Worm (Caenorhabditis elegans): ENCODE measurements around the gene F09E10.5.

Gene F09E10.5

ce11 chrX:1479637-1480036, 14.5 kb downstream of the F09E10.5 start:
- no peak for TF ChIP-seq unc-62 (GFP tag; optimal IDR thresholded peaks at IDR 0.05)

- no peak for TF ChIP-seq unc-62 (GFP tag; optimal IDR thresholded peaks at IDR 0.05)
Measured at ce11 chrX:1479190-1479589, 15.0 kb downstream of the F09E10.5 start, which contains the start of gene acly-1. acly-1 (plus strand) TSS chrX:1479542.

- no peak for TF ChIP-seq unc-62 (GFP tag; optimal IDR thresholded peaks at IDR 0.05)
Measured at ce11 chrX:1478569-1478968, 15.6 kb downstream of the F09E10.5 start.

DNA sequence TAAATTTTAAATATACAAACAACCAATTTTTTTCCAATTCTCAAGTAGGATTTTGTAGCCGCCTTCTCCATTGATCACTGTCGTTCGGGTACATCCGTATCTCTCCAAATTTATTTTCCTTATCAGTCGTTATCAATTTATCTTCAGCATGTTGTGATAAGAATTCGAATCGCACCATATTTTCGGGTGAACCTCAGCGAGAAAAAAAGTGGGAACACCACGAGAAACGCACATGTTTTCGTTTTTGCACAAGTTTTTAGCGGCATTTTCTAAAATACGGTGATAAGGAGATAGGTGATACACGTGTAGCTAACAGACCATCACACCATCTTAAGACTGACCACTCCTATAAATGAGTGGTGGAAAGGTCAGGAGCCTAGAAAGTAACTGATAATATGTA, 16.2 kb downstream of the F09E10.5 start:
- TF ChIP-seq unc-62 (GFP tag; optimal IDR thresholded peaks at IDR 0.05): no peak

ce11 chrX:1476005-1476404, 18.2 kb downstream of the F09E10.5 start:
- TF ChIP-seq unc-62 (GFP tag; optimal IDR thresholded peaks at IDR 0.05): no peak

ce11 chrX:1473794-1474193, 20.4 kb downstream of the F09E10.5 start:
- TF ChIP-seq unc-62 (GFP tag; optimal IDR thresholded peaks at IDR 0.05): no peak

- TF ChIP-seq unc-62 (GFP tag; optimal IDR thresholded peaks at IDR 0.05): no peak
Measured at ce11 chrX:1472880-1473279, 21.3 kb downstream of the F09E10.5 start, which contains the start of gene D1005.5. D1005.5 (minus strand) TSS chrX:1472980.

ce11 chrX:1471232-1471631, 22.9 kb downstream of the F09E10.5 start:
- TF ChIP-seq unc-62 (GFP tag; optimal IDR thresholded peaks at IDR 0.05): no peak

ce11 chrX:1468057-1468456, 26.1 kb downstream of the F09E10.5 start:
- no peak for TF ChIP-seq unc-62 (GFP tag; optimal IDR thresholded peaks at IDR 0.05)

- no peak for TF ChIP-seq unc-62 (GFP tag; optimal IDR thresholded peaks at IDR 0.05)
Measured at ce11 chrX:1464699-1465098, 29.5 kb downstream of the F09E10.5 start, which contains the start of gene D1005.6. D1005.6 (minus strand) TSS chrX:1464799.

DNA sequence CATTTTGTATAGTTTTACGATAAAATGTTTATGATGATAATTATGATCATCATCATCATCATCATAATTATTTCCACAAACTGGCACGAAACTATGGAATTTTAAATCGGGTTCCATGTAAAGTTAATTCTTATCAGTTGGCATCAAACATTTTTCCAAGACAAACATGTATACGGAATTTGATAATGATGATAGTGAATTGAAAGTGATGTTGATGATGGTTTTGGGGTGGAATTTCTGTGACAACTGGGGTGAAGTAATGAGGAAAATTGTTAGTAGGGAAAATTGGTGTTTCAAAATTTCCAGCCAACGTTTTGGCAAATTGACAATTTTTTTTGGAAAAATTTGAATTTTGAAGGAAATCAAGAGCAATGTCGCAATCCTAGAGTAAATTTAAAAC, 34.4 kb downstream of the F09E10.5 start:
- no peak for TF ChIP-seq unc-62 (GFP tag; optimal IDR thresholded peaks at IDR 0.05)

ce11 chrX:1458793-1459192, 35.4 kb downstream of the F09E10.5 start, which contains the start of gene D1005.2:
D1005.2 (plus strand) TSS chrX:1459022.
- no peak for TF ChIP-seq unc-62 (GFP tag; optimal IDR thresholded peaks at IDR 0.05)

DNA sequence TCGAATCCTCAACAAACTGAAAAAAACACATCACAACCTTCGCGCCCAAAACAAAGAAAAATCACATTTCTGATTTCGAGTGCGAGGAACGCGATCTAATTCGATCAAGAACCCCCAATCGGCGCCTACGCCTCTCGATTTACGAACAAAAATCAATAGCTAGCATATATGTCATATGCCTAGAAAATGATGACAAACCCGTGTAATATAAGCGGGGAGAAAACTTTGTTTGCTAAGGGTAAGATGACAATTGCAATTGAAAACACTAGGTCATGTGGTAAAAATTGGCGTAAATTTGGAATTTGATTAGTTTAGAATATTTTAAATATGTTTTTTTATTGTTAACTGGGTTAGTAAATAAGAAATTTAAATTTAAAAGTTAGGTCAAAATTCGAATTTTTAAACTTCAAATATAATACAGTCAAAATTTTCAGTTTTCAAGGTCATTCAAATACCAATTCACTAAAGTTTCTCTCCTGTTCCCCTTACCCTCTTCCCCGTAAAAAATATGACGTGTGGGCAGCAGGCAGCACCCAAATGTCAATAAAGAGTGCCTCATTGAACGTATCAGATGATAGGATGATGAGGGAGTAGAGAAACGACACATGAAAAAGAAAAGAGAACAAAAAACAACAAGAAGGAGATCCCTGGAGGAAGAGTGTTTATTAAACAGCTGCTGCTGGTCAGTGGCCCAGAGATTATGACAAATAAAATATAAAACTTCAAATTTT, 37.6 kb downstream of the F09E10.5 start:
- TF ChIP-seq unc-62 (GFP tag; optimal IDR thresholded peaks at IDR 0.05): no peak

DNA sequence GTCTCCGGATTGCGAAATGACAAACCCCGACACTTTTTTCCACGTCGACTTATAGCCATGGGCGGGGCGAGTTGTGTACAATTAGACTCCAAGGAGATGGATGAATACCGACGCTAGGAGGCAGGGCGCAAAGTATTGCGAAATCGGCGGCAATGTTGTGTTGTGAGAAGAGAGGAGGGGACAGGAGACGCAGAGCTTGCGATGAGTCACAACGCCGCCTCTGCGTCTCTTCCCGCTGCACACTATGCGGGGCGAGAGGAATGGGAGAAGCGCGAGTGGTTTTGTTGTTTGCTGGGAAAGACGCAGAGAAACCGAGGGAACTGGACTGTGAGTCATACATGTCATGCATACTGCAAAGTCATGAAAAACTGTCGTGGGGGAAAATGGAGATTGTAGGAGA, 39.8 kb downstream of the F09E10.5 start:
- no peak for TF ChIP-seq unc-62 (GFP tag; optimal IDR thresholded peaks at IDR 0.05)

- no peak for TF ChIP-seq unc-62 (GFP tag; optimal IDR thresholded peaks at IDR 0.05)
Measured at ce11 chrX:1453770-1454169, 40.4 kb downstream of the F09E10.5 start, which contains the start of gene cebp-1. cebp-1 (minus strand) TSS chrX:1453868.

ce11 chrX:1451816-1452602, 42.1 kb downstream of the F09E10.5 start:
- no peak for TF ChIP-seq unc-62 (GFP tag; optimal IDR thresholded peaks at IDR 0.05)

ce11 chrX:1451240-1451639, 42.9 kb downstream of the F09E10.5 start:
- TF ChIP-seq unc-62 (GFP tag; optimal IDR thresholded peaks at IDR 0.05): no peak
